Fruit fly (Drosophila melanogaster) whole organism, embryonic: ENCODE results near the gene CG10747.

Experiments
- Ada2b ChIP-seq: fragments of 200-800 bp; sonication (Bioruptor generic); IDR thresholded peaks from 2 replicates; pipeline ENCODE4 v1.3.6; 2022; ENCODE audit warnings: missing biosample characterization, missing genetic modification characterization
- Asciz ChIP-seq: fragments of 200-800 bp; sonication (Bioruptor generic); optimal IDR thresholded peaks from 2 replicates; lab custom pipeline; 2017; ENCODE audit warnings: missing biosample characterization, mild to moderate bottlenecking, missing genetic modification characterization, missing genetic modification reagents
- B-H1 ChIP-seq: fragments of 200-800 bp; sonication (Bioruptor generic); IDR thresholded peaks from 3 replicates; pipeline ENCODE4 v1.3.6; 2022; ENCODE audit warnings: missing biosample characterization, missing genetic modification characterization
- Blimp-1 ChIP-seq: fragments of 200-800 bp; sonication (Bioruptor generic); optimal IDR thresholded peaks from 3 replicates; lab custom pipeline; 2018; ENCODE audit warnings: missing biosample characterization, missing genetic modification characterization, mild to moderate bottlenecking, moderate library complexity, missing genetic modification reagents
- CG10462 ChIP-seq: fragments of 200-800 bp; sonication (Bioruptor generic); optimal IDR thresholded peaks from 2 replicates; lab custom pipeline; 2016; ENCODE audit warnings: missing biosample characterization, missing genetic modification characterization
- CG11085 ChIP-seq: fragments of 200-800 bp; sonication (Bioruptor generic); IDR thresholded peaks from 2 replicates; pipeline ENCODE4 v1.3.6; 2022; ENCODE audit warnings: missing biosample characterization, missing genetic modification characterization
- CG11456 ChIP-seq: fragments of 200-800 bp; sonication (Bioruptor generic); IDR thresholded peaks from 3 replicates; pipeline ENCODE4 v1.3.6; 2022; ENCODE audit warnings: missing biosample characterization, missing genetic modification characterization
- CG13287 ChIP-seq: fragments of 200-800 bp; sonication (Bioruptor generic); IDR thresholded peaks from 2 replicates; pipeline ENCODE4 v1.3.6; 2022; ENCODE audit warnings: missing biosample characterization, missing genetic modification characterization; ENCODE audit not compliant: partially characterized antibody
- CG14441 ChIP-seq: fragments of 200-800 bp; sonication (Bioruptor generic); IDR thresholded peaks from 2 replicates; pipeline ENCODE4 v1.3.6; 2022; ENCODE audit warnings: missing biosample characterization, missing genetic modification characterization
- CG14860 ChIP-seq: fragments of 200-800 bp; sonication (Bioruptor generic); IDR thresholded peaks from 3 replicates; pipeline ENCODE4 v1.3.6; 2022; ENCODE audit warnings: missing biosample characterization, missing genetic modification characterization; ENCODE audit not compliant: partially characterized antibody
- CG15601 ChIP-seq: fragments of 200-800 bp; sonication (Bioruptor generic); optimal IDR thresholded peaks from 3 replicates; lab custom pipeline; 2019; ENCODE audit warnings: missing biosample characterization, mild to moderate bottlenecking, missing genetic modification characterization, moderate library complexity
- CG17568 ChIP-seq: fragments of 200-800 bp; sonication (Bioruptor generic); optimal IDR thresholded peaks from 2 replicates; lab custom pipeline; 2018; ENCODE audit warnings: missing biosample characterization, mild to moderate bottlenecking, missing genetic modification characterization, moderate library complexity
- CG18011 ChIP-seq: fragments of 200-800 bp; sonication (Bioruptor generic); optimal IDR thresholded peaks from 2 replicates; lab custom pipeline; 2017; ENCODE audit warnings: missing biosample characterization, missing genetic modification characterization, mild to moderate bottlenecking, moderate library complexity, missing genotype
- CG2875 ChIP-seq: fragments of 200-800 bp; sonication (Bioruptor generic); optimal IDR thresholded peaks from 2 replicates; lab custom pipeline; 2017; ENCODE audit warnings: missing biosample characterization, mild to moderate bottlenecking, missing genetic modification characterization, missing genetic modification reagents
- CG30020 ChIP-seq: fragments of 200-800 bp; optimal IDR thresholded peaks from 2 replicates; lab custom pipeline; 2019; ENCODE audit warnings: missing biosample characterization, mild to moderate bottlenecking, missing genetic modification characterization, moderate library complexity
- CG32532 ChIP-seq: fragments of 200-800 bp; sonication (Bioruptor generic); IDR thresholded peaks from 2 replicates; pipeline ENCODE4 v1.3.6; 2022; ENCODE audit warnings: missing biosample characterization, missing genetic modification characterization
- CG32767 ChIP-seq: fragments of 200-800 bp; sonication (Bioruptor generic); IDR thresholded peaks from 2 replicates; pipeline ENCODE4 v1.3.6; 2022; ENCODE audit warnings: missing biosample characterization, missing genetic modification characterization
- CG3407 ChIP-seq: fragments of 200-800 bp; sonication (Bioruptor generic); optimal IDR thresholded peaks from 2 replicates; lab custom pipeline; 2018; ENCODE audit warnings: missing biosample characterization, mild to moderate bottlenecking, missing genetic modification characterization
- CG34224 ChIP-seq: fragments of 200-800 bp; sonication (Bioruptor generic); IDR thresholded peaks from 3 replicates; pipeline ENCODE4 v1.3.6; 2022; ENCODE audit warnings: missing biosample characterization, missing genetic modification characterization; ENCODE audit not compliant: partially characterized antibody
- CG7372 ChIP-seq: fragments of 200-800 bp; sonication (Bioruptor generic); IDR thresholded peaks from 2 replicates; pipeline ENCODE4 v1.3.6; 2022; ENCODE audit warnings: missing biosample characterization, missing genetic modification characterization
- CG8765 ChIP-seq: fragments of 200-800 bp; sonication (Bioruptor generic); IDR thresholded peaks from 2 replicates; pipeline ENCODE4 v1.3.6; 2022; ENCODE audit warnings: missing biosample characterization, missing genetic modification characterization
- CG9932 ChIP-seq: fragments of 200-800 bp; sonication (Bioruptor generic); IDR thresholded peaks from 2 replicates; pipeline ENCODE4 v1.3.6; 2022; ENCODE audit warnings: missing biosample characterization, missing genetic modification characterization
- D19A ChIP-seq: fragments of 200-800 bp; optimal IDR thresholded peaks from 3 replicates; lab custom pipeline; 2019; ENCODE audit warnings: missing biosample characterization, mild to moderate bottlenecking, missing genetic modification characterization, moderate library complexity
- Doc2 ChIP-seq: fragments of 200-800 bp; sonication (Bioruptor generic); IDR thresholded peaks from 2 replicates; pipeline ENCODE4 v1.3.6; 2022; ENCODE audit warnings: missing biosample characterization, missing genetic modification characterization
- Dp ChIP-seq: fragments of 200-800 bp; sonication (Bioruptor generic); optimal IDR thresholded peaks from 2 replicates; lab custom pipeline; 2018; ENCODE audit warnings: missing biosample characterization, mild to moderate bottlenecking, missing genetic modification characterization, moderate library complexity
- Fer1 ChIP-seq: fragments of 200-800 bp; sonication (Bioruptor generic); optimal IDR thresholded peaks from 2 replicates; lab custom pipeline; 2017; ENCODE audit warnings: missing biosample characterization, mild to moderate bottlenecking, missing genetic modification characterization
- Lim3 ChIP-seq: fragments of 200-800 bp; sonication (Bioruptor generic); IDR thresholded peaks from 2 replicates; pipeline ENCODE4 v1.3.6; 2022; ENCODE audit warnings: missing biosample characterization, missing genetic modification characterization
- MESR4 ChIP-seq: fragments of 200-800 bp; sonication (Bioruptor generic); optimal IDR thresholded peaks from 2 replicates; lab custom pipeline; 2018; ENCODE audit warnings: missing biosample characterization, mild to moderate bottlenecking, missing genetic modification characterization, moderate library complexity
- Nf-YA ChIP-seq: fragments of 200-800 bp; sonication (Bioruptor generic); IDR thresholded peaks from 2 replicates; pipeline ENCODE4 v1.3.6; 2022; ENCODE audit warnings: missing biosample characterization, missing genetic modification characterization
- abd-A ChIP-seq: fragments of 200-800 bp; sonication (Bioruptor generic); optimal IDR thresholded peaks from 3 replicates; lab custom pipeline; 2019; ENCODE audit warnings: missing biosample characterization, mild to moderate bottlenecking, missing genetic modification characterization, moderate library complexity
- al ChIP-seq: fragments of 200-800 bp; sonication (Bioruptor generic); IDR thresholded peaks from 2 replicates; pipeline ENCODE4 v1.3.6; 2022; ENCODE audit warnings: missing biosample characterization, missing genetic modification characterization
- danr ChIP-seq: fragments of 200-800 bp; sonication (Bioruptor generic); IDR thresholded peaks from 2 replicates; pipeline ENCODE4 v1.3.6; 2022; ENCODE audit warnings: missing biosample characterization, missing genetic modification characterization
- en ChIP-seq: fragments of 200-800 bp; sonication (Bioruptor generic); optimal IDR thresholded peaks from 2 replicates; lab custom pipeline; 2016; ENCODE audit warnings: missing biosample characterization, missing genetic modification characterization
- fd3F ChIP-seq: fragments of 200-800 bp; sonication (Bioruptor generic); optimal IDR thresholded peaks from 2 replicates; lab custom pipeline; 2018; ENCODE audit warnings: missing biosample characterization, mild to moderate bottlenecking, missing genetic modification characterization, moderate library complexity
- hkb ChIP-seq, 2 experiments: fragments of 200-800 bp in 1 of 2; fragments of >200 bp in 1 of 2; sonication (Bioruptor generic) in 1 of 2; IDR thresholded peaks in 1 of 2; optimal IDR thresholded peaks in 1 of 2; 2 replicates each; pipeline versions ENCODE4 v1.3.6 to Lab custom; 2017 to 2022; ENCODE audit warnings: missing biosample characterization in 1 of 2, missing genetic modification characterization in 1 of 2
- ken ChIP-seq: fragments of 200-800 bp; sonication (Bioruptor generic); IDR thresholded peaks from 3 replicates; pipeline ENCODE4 v1.3.6; 2022; ENCODE audit warnings: missing biosample characterization, missing genetic modification characterization
- lab ChIP-seq: fragments of 200-800 bp; sonication (Bioruptor generic); optimal IDR thresholded peaks from 3 replicates; lab custom pipeline; 2017; ENCODE audit warnings: missing biosample characterization, missing genetic modification characterization, mild to moderate bottlenecking, moderate library complexity, missing genetic modification reagents
- nmo ChIP-seq: fragments of 200-800 bp; sonication (Bioruptor generic); optimal IDR thresholded peaks from 2 replicates; lab custom pipeline; 2018; ENCODE audit warnings: missing biosample characterization, mild to moderate bottlenecking, missing genetic modification characterization, moderate library complexity
- odd ChIP-seq: fragments of 200-800 bp; sonication (Bioruptor generic); optimal IDR thresholded peaks from 2 replicates; lab custom pipeline; 2017; ENCODE audit warnings: missing biosample characterization, mild to moderate bottlenecking, missing genetic modification characterization
- ranshi ChIP-seq: fragments of 200-800 bp; sonication (Bioruptor generic); IDR thresholded peaks from 2 replicates; pipeline ENCODE4 v1.3.6; 2022; ENCODE audit warnings: missing biosample characterization, missing genetic modification characterization
- sc ChIP-seq, 3 experiments: fragments of >200 bp in 2 of 3; fragments of 200-800 bp in 1 of 3; sonication (Bioruptor generic) in 1 of 3; optimal IDR thresholded peaks; 2 replicates in 2 of 3; 3 replicates in 1 of 3; lab custom pipeline; 2017; ENCODE audit warnings: mild to moderate bottlenecking in 1 of 3, missing biosample characterization in 1 of 3, missing genetic modification characterization in 1 of 3, missing genetic modification reagents in 1 of 3
- sens-2 ChIP-seq: fragments of 200-800 bp; sonication (Bioruptor generic); IDR thresholded peaks from 2 replicates; pipeline ENCODE4 v1.3.6; 2022; ENCODE audit warnings: missing biosample characterization, missing genetic modification characterization
- sima ChIP-seq: fragments of 200-800 bp; sonication (Bioruptor generic); optimal IDR thresholded peaks from 2 replicates; lab custom pipeline; 2016; ENCODE audit warnings: missing biosample characterization, missing genetic modification characterization
- sisA ChIP-seq: fragments of 200-800 bp; sonication (Bioruptor generic); IDR thresholded peaks from 2 replicates; pipeline ENCODE4 v1.3.6; 2022; ENCODE audit warnings: missing biosample characterization, missing genetic modification characterization
- sna ChIP-seq: fragments of 200-800 bp; sonication (Bioruptor generic); IDR thresholded peaks from 2 replicates; pipeline ENCODE4 v1.3.6; 2022; ENCODE audit warnings: missing biosample characterization, missing genetic modification characterization; ENCODE audit not compliant: partially characterized antibody
- tin ChIP-seq: fragments of 200-800 bp; sonication (Bioruptor generic); optimal IDR thresholded peaks from 3 replicates; lab custom pipeline; 2016; ENCODE audit warnings: missing biosample characterization, missing genetic modification characterization
- trh ChIP-seq: fragments of 200-800 bp; sonication (Bioruptor generic); optimal IDR thresholded peaks from 2 replicates; lab custom pipeline; 2016; ENCODE audit warnings: missing biosample characterization, missing genetic modification characterization
- vvl ChIP-seq: fragments of 200-800 bp; sonication (Bioruptor generic); IDR thresholded peaks from 2 replicates; pipeline ENCODE4 v1.3.6; 2022; ENCODE audit warnings: missing biosample characterization, missing genetic modification characterization

Gene CG10747

dm6 chr2L:20097105-20097631, 6.0 kb upstream of the CG10747 start, which contains the start of the genes mRpS18B and Kua (continued):
- TF ChIP-seq danr (GFP tag; lab: Robert Waterston, UW) = no peak
- TF ChIP-seq CG2875 = no peak
- TF ChIP-seq CG14441 (GFP tag; lab: Robert Waterston, UW) = peak; percentile 57; the same call in 1 of the 2 replicates
- peak; percentile 63 for TF ChIP-seq CG32532 (GFP tag; lab: Robert Waterston, UW)
- peak; percentile 49 for TF ChIP-seq CG15601 (tag; lab: Kevin White, UChicago)
- peak; percentile 62 for TF ChIP-seq tin
- peak; percentile 2 for TF ChIP-seq Dp (GFP tag; lab: Kevin White, UChicago)
- peak; percentile 78 for TF ChIP-seq CG9932 (GFP tag; lab: Robert Waterston, UW)
- peak; percentile 26 for TF ChIP-seq Fer1
- no peak for TF ChIP-seq Asciz (GFP tag; lab: Kevin White, UChicago)
- no peak for TF ChIP-seq Nf-YA
- peak; percentile 57 for TF ChIP-seq lab (GFP tag; lab: Kevin White, UChicago)
- TF ChIP-seq Lim3 (GFP tag; lab: Robert Waterston, UW) = no peak
- TF ChIP-seq fd3F (GFP tag; lab: Kevin White, UChicago) = peak; percentile 23
- peak; percentile 65 for TF ChIP-seq nmo (GFP tag; lab: Kevin White, UChicago)
- no peak for TF ChIP-seq Doc2
- TF ChIP-seq B-H1 (GFP tag; lab: Robert Waterston, UW) = peak; percentile 28; the same call in 1 of the 3 replicates
- 0 out of 2 replicates have a peak, but pooled peaks have one; percentile 28 for TF ChIP-seq CG11085
- TF ChIP-seq sna (GFP tag; lab: Robert Waterston, UW) = 0 out of 2 replicates have a peak, but pooled peaks have one; percentile 23
- TF ChIP-seq ranshi = peak; percentile 57; the same call in 1 of the 2 replicates
- no peak for TF ChIP-seq odd
- peak; percentile 60 for TF ChIP-seq Ada2b
- TF ChIP-seq CG8765 = no peak
- TF ChIP-seq D19A (tag; lab: Kevin White, UChicago) = peak; percentile 33
- peak; percentile 45 for TF ChIP-seq CG30020 (tag; lab: Kevin White, UChicago)
- no peak for TF ChIP-seq trh (GFP tag; lab: Kevin White, UChicago)
- TF ChIP-seq al = peak; percentile 42; the same call in 1 of the 2 replicates
- 0 out of 2 replicates have a peak, but pooled peaks have one; percentile 31 for TF ChIP-seq sens-2 (GFP tag; lab: Robert Waterston, UW)
- TF ChIP-seq sisA (GFP tag; lab: Robert Waterston, UW) = peak; percentile 64; the same call in 1 of the 2 replicates
- TF ChIP-seq hkb (optimal IDR thresholded peaks at IDR 0.05; lab: Kevin White, UChicago) = no peak
- TF ChIP-seq hkb (GFP tag; IDR thresholded peaks at IDR 0.05; lab: Robert Waterston, UW) = peak; percentile 53
- no peak for TF ChIP-seq sima (GFP tag; lab: Kevin White, UChicago)
- TF ChIP-seq CG11456 (GFP tag; lab: Robert Waterston, UW) = peak; percentile 80
- peak; percentile 65 for TF ChIP-seq vvl (GFP tag; lab: Robert Waterston, UW)
- TF ChIP-seq sc (optimal IDR thresholded peaks at IDR 0.05; lab: Kevin White, UChicago) = no peak
- TF ChIP-seq sc (GFP tag; optimal IDR thresholded peaks at IDR 0.05; lab: Kevin White, UChicago) = no peak
- TF ChIP-seq CG13287 (GFP tag; lab: Robert Waterston, UW) = peak; percentile 68
- TF ChIP-seq CG34224 (GFP tag; lab: Robert Waterston, UW) = peak; percentile 64
- no peak for TF ChIP-seq en (GFP tag; lab: Kevin White, UChicago)
- TF ChIP-seq CG7372 (GFP tag; lab: Robert Waterston, UW) = 0 out of 2 replicates have a peak, but pooled peaks have one; percentile 32
- peak; percentile 50; the same call in 2 of the 3 replicates for TF ChIP-seq CG14860 (GFP tag; lab: Robert Waterston, UW)
- TF ChIP-seq ken (GFP tag; lab: Robert Waterston, UW) = peak; percentile 71
- peak; percentile 54 for TF ChIP-seq Blimp-1 (GFP tag; lab: Kevin White, UChicago)
- no peak for TF ChIP-seq abd-A (tag; lab: Kevin White, UChicago)
- TF ChIP-seq CG18011 = no peak
- peak; percentile 40 for TF ChIP-seq MESR4 (GFP tag; lab: Kevin White, UChicago)
- peak; percentile 7 for TF ChIP-seq CG3407 (GFP tag; lab: Kevin White, UChicago)
- no peak for TF ChIP-seq CG17568
- TF ChIP-seq CG10462 (GFP tag; lab: Kevin White, UChicago) = no peak
- TF ChIP-seq CG32767 = no peak
